Fruit fly (Drosophila melanogaster) whole organism, embryonic: ENCODE measurements around the gene PpD6.

Source experiments
- Bdp1 ChIP-seq: fragments of 200-800 bp; sonication (Bioruptor generic); optimal IDR thresholded peaks from 3 replicates; lab custom pipeline; 2016; ENCODE audit warnings: missing biosample characterization, missing genetic modification characterization
- CG10274 ChIP-seq: fragments of 200-800 bp; sonication (Bioruptor generic); optimal IDR thresholded peaks from 3 replicates; lab custom pipeline; 2017; ENCODE audit warnings: missing biosample characterization, mild to moderate bottlenecking, missing genetic modification characterization
- CG11398 ChIP-seq: fragments of 200-800 bp; sonication (Bioruptor generic); optimal IDR thresholded peaks from 2 replicates; lab custom pipeline; 2016; ENCODE audit warnings: missing biosample characterization, missing genetic modification characterization
- CG11695 ChIP-seq: fragments of 200-800 bp; sonication (Bioruptor generic); IDR thresholded peaks from 3 replicates; pipeline ENCODE4 v1.3.6; 2022; ENCODE audit warnings: missing biosample characterization, missing genetic modification characterization
- CG11723 ChIP-seq: fragments of 200-800 bp; sonication (Bioruptor generic); optimal IDR thresholded peaks from 2 replicates; lab custom pipeline; 2017; ENCODE audit warnings: missing biosample characterization, mild to moderate bottlenecking, missing genetic modification characterization
- CG12155 ChIP-seq: fragments of 200-800 bp; sonication (Bioruptor generic); optimal IDR thresholded peaks from 3 replicates; lab custom pipeline; 2016; ENCODE audit warnings: missing biosample characterization, missing genetic modification characterization
- CG12769 ChIP-seq: fragments of 200-800 bp; sonication (Bioruptor generic); optimal IDR thresholded peaks from 2 replicates; lab custom pipeline; 2019; ENCODE audit warnings: missing biosample characterization, mild to moderate bottlenecking, missing genetic modification characterization, moderate library complexity
- CG12942 ChIP-seq: fragments of 200-800 bp; sonication (Bioruptor generic); optimal IDR thresholded peaks from 3 replicates; lab custom pipeline; 2016; ENCODE audit warnings: missing biosample characterization, missing genetic modification characterization
- CG17186 ChIP-seq: fragments of 200-800 bp; sonication (Bioruptor generic); optimal IDR thresholded peaks from 3 replicates; lab custom pipeline; 2017; ENCODE audit warnings: missing biosample characterization, missing genetic modification reagents, missing genetic modification characterization
- CG1832 ChIP-seq: fragments of 200-800 bp; sonication (Bioruptor generic); optimal IDR thresholded peaks from 2 replicates; lab custom pipeline; 2017; ENCODE audit warnings: missing biosample characterization, mild to moderate bottlenecking, missing genetic modification characterization, inconsistent platforms
- CG2199 ChIP-seq: fragments of 200-800 bp; sonication (Bioruptor generic); IDR thresholded peaks from 3 replicates; pipeline ENCODE4 v1.3.6; 2022; ENCODE audit warnings: missing biosample characterization, missing genetic modification characterization
- CG31388 ChIP-seq: fragments of 200-800 bp; sonication (Bioruptor generic); optimal IDR thresholded peaks from 2 replicates; lab custom pipeline; 2016; ENCODE audit warnings: missing biosample characterization, missing genetic modification characterization
- CG3163 ChIP-seq: fragments of 200-800 bp; sonication (Bioruptor generic); optimal IDR thresholded peaks from 3 replicates; lab custom pipeline; 2016; ENCODE audit warnings: missing biosample characterization, missing genetic modification characterization
- CG34422 ChIP-seq: fragments of 200-800 bp; sonication (Bioruptor generic); IDR thresholded peaks from 3 replicates; pipeline ENCODE4 v1.3.6; 2022; ENCODE audit warnings: missing biosample characterization, missing genetic modification characterization
- CG3995 ChIP-seq: fragments of 200-800 bp; sonication (Bioruptor generic); optimal IDR thresholded peaks from 3 replicates; lab custom pipeline; 2016; ENCODE audit warnings: missing biosample characterization, missing genetic modification characterization
- CG4360 ChIP-seq: fragments of 200-800 bp; sonication (Bioruptor generic); IDR thresholded peaks from 2 replicates; pipeline ENCODE4 v1.3.6; 2022; ENCODE audit warnings: missing biosample characterization, missing genetic modification characterization
- CG5953 ChIP-seq: fragments of 200-800 bp; sonication (Bioruptor generic); IDR thresholded peaks from 2 replicates; pipeline ENCODE4 v1.3.6; 2022; ENCODE audit warnings: missing biosample characterization, missing genetic modification characterization
- CG6689 ChIP-seq: fragments of 200-800 bp; sonication (Bioruptor generic); IDR thresholded peaks from 2 replicates; pipeline ENCODE4 v1.3.6; 2022; ENCODE audit warnings: missing biosample characterization, missing genetic modification characterization
- CG6813 ChIP-seq: fragments of 200-800 bp; sonication (Bioruptor generic); optimal IDR thresholded peaks from 2 replicates; lab custom pipeline; 2017; ENCODE audit warnings: missing biosample characterization, missing genetic modification characterization, mild to moderate bottlenecking, moderate library complexity, missing genetic modification reagents
- CG9437 ChIP-seq: fragments of 200-800 bp; sonication (Bioruptor generic); optimal IDR thresholded peaks from 2 replicates; lab custom pipeline; 2018; ENCODE audit warnings: missing biosample characterization, mild to moderate bottlenecking, missing genetic modification characterization
- CG9727 ChIP-seq: fragments of 200-800 bp; sonication (Bioruptor generic); optimal IDR thresholded peaks from 3 replicates; lab custom pipeline; 2017; ENCODE audit warnings: missing biosample characterization, mild to moderate bottlenecking, missing genetic modification characterization
- Chrac-16 ChIP-seq: fragments of 200-800 bp; sonication (Bioruptor generic); optimal IDR thresholded peaks from 3 replicates; lab custom pipeline; 2016; ENCODE audit warnings: missing biosample characterization, missing genetic modification characterization
- Dek ChIP-seq: fragments of 200-800 bp; sonication (Bioruptor generic); optimal IDR thresholded peaks from 3 replicates; lab custom pipeline; 2019; ENCODE audit warnings: missing biosample characterization, mild to moderate bottlenecking, missing genetic modification characterization, moderate library complexity
- Dip2 ChIP-seq: fragments of 200-800 bp; sonication (Bioruptor generic); IDR thresholded peaks from 2 replicates; pipeline ENCODE4 v1.3.6; 2022; ENCODE audit warnings: missing biosample characterization, missing genetic modification characterization
- Dll ChIP-seq: fragments of 200-800 bp; sonication (Bioruptor generic); IDR thresholded peaks from 4 replicates; pipeline ENCODE4 v1.3.6; 2022; ENCODE audit warnings: missing biosample characterization, missing genetic modification characterization; ENCODE audit not compliant: partially characterized antibody
- Doc3 ChIP-seq: fragments of 200-800 bp; sonication (Bioruptor generic); IDR thresholded peaks from 3 replicates; pipeline ENCODE4 v1.3.6; 2022; ENCODE audit warnings: missing biosample characterization, missing genetic modification characterization; ENCODE audit not compliant: partially characterized antibody
- Fer2 ChIP-seq: fragments of 200-800 bp; sonication (Bioruptor generic); optimal IDR thresholded peaks from 2 replicates; lab custom pipeline; 2018; ENCODE audit warnings: missing biosample characterization, mild to moderate bottlenecking, missing genetic modification characterization, moderate library complexity
- HLH3B ChIP-seq: fragments of 200-800 bp; sonication (Bioruptor generic); IDR thresholded peaks from 2 replicates; pipeline ENCODE4 v1.3.6; 2022; ENCODE audit warnings: missing biosample characterization, missing genetic modification characterization
- Lpt ChIP-seq: fragments of >200 bp; optimal IDR thresholded peaks from 2 replicates; lab custom pipeline; 2018; ENCODE audit warnings: missing biosample characterization, missing genetic modification characterization
- NK7.1 ChIP-seq: fragments of 200-800 bp; sonication (Bioruptor generic); optimal IDR thresholded peaks from 3 replicates; lab custom pipeline; 2016; ENCODE audit warnings: missing biosample characterization, missing genetic modification characterization
- Nf-YA ChIP-seq: fragments of 200-800 bp; sonication (Bioruptor generic); IDR thresholded peaks from 2 replicates; pipeline ENCODE4 v1.3.6; 2022; ENCODE audit warnings: missing biosample characterization, missing genetic modification characterization
- Oli ChIP-seq: fragments of 200-800 bp; sonication (Bioruptor generic); optimal IDR thresholded peaks from 2 replicates; lab custom pipeline; 2018; ENCODE audit warnings: missing biosample characterization, mild to moderate bottlenecking, missing genetic modification characterization, moderate library complexity
- PHDP ChIP-seq: fragments of 200-800 bp; sonication (Bioruptor generic); optimal IDR thresholded peaks from 3 replicates; lab custom pipeline; 2018; ENCODE audit warnings: missing biosample characterization, mild to moderate bottlenecking, missing genetic modification characterization, moderate library complexity
- ara ChIP-seq: fragments of 200-800 bp; sonication (Bioruptor generic); IDR thresholded peaks from 2 replicates; pipeline ENCODE4 v1.3.6; 2022; ENCODE audit warnings: missing biosample characterization, missing genetic modification characterization
- cas ChIP-seq: fragments of 200-800 bp; sonication (Bioruptor generic); IDR thresholded peaks from 2 replicates; pipeline ENCODE4 v1.3.6; 2022; ENCODE audit warnings: missing biosample characterization, missing genetic modification characterization
- crp ChIP-seq, 2 experiments: fragments of 200-800 bp; sonication (Bioruptor generic); optimal IDR thresholded peaks; 2 replicates in 1 of 2; 3 replicates in 1 of 2; lab custom pipeline; 2017; ENCODE audit warnings: missing biosample characterization in 2 of 2, missing genetic modification characterization in 2 of 2, mild to moderate bottlenecking in 1 of 2, moderate library complexity in 1 of 2
- danr ChIP-seq: fragments of 200-800 bp; sonication (Bioruptor generic); IDR thresholded peaks from 2 replicates; pipeline ENCODE4 v1.3.6; 2022; ENCODE audit warnings: missing biosample characterization, missing genetic modification characterization
- dm ChIP-seq: fragments of 200-800 bp; sonication (Bioruptor generic); optimal IDR thresholded peaks from 3 replicates; lab custom pipeline; 2016; ENCODE audit warnings: missing biosample characterization, missing genetic modification characterization
- gsb-n ChIP-seq: fragments of 200-800 bp; sonication (Bioruptor generic); optimal IDR thresholded peaks from 3 replicates; lab custom pipeline; 2018; ENCODE audit warnings: missing biosample characterization, mild to moderate bottlenecking, missing genetic modification characterization
- odd ChIP-seq: fragments of 200-800 bp; sonication (Bioruptor generic); optimal IDR thresholded peaks from 2 replicates; lab custom pipeline; 2017; ENCODE audit warnings: missing biosample characterization, mild to moderate bottlenecking, missing genetic modification characterization
- onecut ChIP-seq: fragments of 200-800 bp; sonication (Bioruptor generic); IDR thresholded peaks from 2 replicates; pipeline ENCODE4 v1.3.6; 2022; ENCODE audit warnings: missing biosample characterization, missing genetic modification characterization
- p53 ChIP-seq: fragments of 200-800 bp; sonication (Bioruptor generic); optimal IDR thresholded peaks from 2 replicates; lab custom pipeline; 2016; ENCODE audit warnings: missing biosample characterization, missing genetic modification characterization
- ro ChIP-seq: fragments of 200-800 bp; sonication (Bioruptor generic); IDR thresholded peaks from 2 replicates; pipeline ENCODE4 v1.3.6; 2022; ENCODE audit warnings: missing biosample characterization, missing genetic modification characterization
- scrt ChIP-seq: fragments of 200-800 bp; sonication (Bioruptor generic); optimal IDR thresholded peaks from 2 replicates; lab custom pipeline; 2018; ENCODE audit warnings: missing biosample characterization, mild to moderate bottlenecking, missing genetic modification characterization, moderate library complexity
- shn ChIP-seq: fragments of 200-800 bp; sonication (Bioruptor generic); optimal IDR thresholded peaks from 3 replicates; lab custom pipeline; 2016; ENCODE audit warnings: missing biosample characterization, missing genetic modification characterization
- sisA ChIP-seq: fragments of 200-800 bp; sonication (Bioruptor generic); IDR thresholded peaks from 2 replicates; pipeline ENCODE4 v1.3.6; 2022; ENCODE audit warnings: missing biosample characterization, missing genetic modification characterization
- sob ChIP-seq: fragments of 200-800 bp; sonication (Bioruptor generic); IDR thresholded peaks from 2 replicates; pipeline ENCODE4 v1.3.6; 2022; ENCODE audit warnings: missing biosample characterization, missing genetic modification characterization
- ssp ChIP-seq: fragments of 200-800 bp; sonication (Bioruptor generic); IDR thresholded peaks from 2 replicates; pipeline ENCODE4 v1.3.6; 2022; ENCODE audit warnings: missing biosample characterization, missing genetic modification characterization
- tna ChIP-seq: fragments of 200-800 bp; sonication (Bioruptor generic); IDR thresholded peaks from 2 replicates; pipeline ENCODE4 v1.3.6; 2022; ENCODE audit warnings: missing biosample characterization, missing genetic modification characterization; ENCODE audit not compliant: partially characterized antibody
- trh ChIP-seq: fragments of 200-800 bp; sonication (Bioruptor generic); optimal IDR thresholded peaks from 2 replicates; lab custom pipeline; 2016; ENCODE audit warnings: missing biosample characterization, missing genetic modification characterization
- vfl ChIP-seq: fragments of 200-800 bp; sonication (Bioruptor generic); optimal IDR thresholded peaks from 2 replicates; lab custom pipeline; 2016; ENCODE audit warnings: missing biosample characterization, missing genetic modification characterization
- zf30C ChIP-seq: fragments of 200-800 bp; sonication (Bioruptor generic); optimal IDR thresholded peaks from 3 replicates; lab custom pipeline; 2018; ENCODE audit warnings: missing biosample characterization, mild to moderate bottlenecking, missing genetic modification characterization

Gene PpD6

dm6 chr2L:3124500-3124977 is 15.1 kb downstream of the PpD6 start (continued):
- TF ChIP-seq Fer2 (no peak), ara (GFP tag; lab: Robert Waterston, UW) (no peak), CG1832 (GFP tag; lab: Kevin White, UChicago) (no peak), sob (GFP tag; lab: Robert Waterston, UW) (no peak), Nf-YA (no peak), Dip2 (GFP tag; lab: Robert Waterston, UW) (no peak), Oli (tag; lab: Kevin White, UChicago) (no peak), vfl (no peak), CG12769 (no peak), CG9727 (no peak), shn (GFP tag; lab: Kevin White, UChicago) (no peak), CG10274 (no peak), p53 (GFP tag; lab: Kevin White, UChicago) (no peak), CG6813 (GFP tag; lab: Kevin White, UChicago) (no peak), onecut (GFP tag; lab: Robert Waterston, UW) (no peak), tna (GFP tag; lab: Robert Waterston, UW) (0 out of 2 replicates have a peak, but pooled peaks have one; percentile 12), CG4360 (GFP tag; lab: Robert Waterston, UW) (no peak), trh (GFP tag; lab: Kevin White, UChicago) (no peak), CG34422 (GFP tag; lab: Robert Waterston, UW) (no peak), zf30C (GFP tag; lab: Kevin White, UChicago) (no peak), CG17186 (GFP tag; lab: Kevin White, UChicago) (no peak), gsb-n (tag; lab: Kevin White, UChicago) (no peak), Chrac-16 (GFP tag; lab: Kevin White, UChicago) (no peak), CG11398 (GFP tag; lab: Kevin White, UChicago) (no peak), Dek (tag; lab: Kevin White, UChicago) (no peak), Lpt (GFP tag; lab: Kevin White, UChicago) (no peak), CG5953 (GFP tag; lab: Robert Waterston, UW) (no peak), Doc3 (GFP tag; lab: Robert Waterston, UW) (no peak), cas (GFP tag; lab: Robert Waterston, UW) (no peak), Dll (GFP tag; lab: Robert Waterston, UW) (no peak), CG6689 (GFP tag; lab: Robert Waterston, UW) (no peak), CG12155 (GFP tag; lab: Kevin White, UChicago) (no peak), dm (no peak), danr (no peak), HLH3B (GFP tag; lab: Robert Waterston, UW) (no peak), Bdp1 (GFP tag; lab: Kevin White, UChicago) (no peak), odd (no peak), PHDP (tag; lab: Kevin White, UChicago) (no peak), CG11723 (GFP tag; lab: Kevin White, UChicago) (no peak), scrt (GFP tag; lab: Kevin White, UChicago) (no peak), CG2199 (GFP tag; lab: Robert Waterston, UW) (no peak), NK7.1 (no peak), CG11695 (GFP tag; lab: Robert Waterston, UW) (no peak), CG12942 (GFP tag; lab: Kevin White, UChicago) (no peak), sisA (GFP tag; lab: Robert Waterston, UW) (no peak), CG31388 (GFP tag; lab: Kevin White, UChicago) (no peak), CG3995 (GFP tag; lab: Kevin White, UChicago) (no peak), crp (GFP tag; optimal IDR thresholded peaks at IDR 0.05; lab: Kevin White, UChicago) (peak in 1 of 2 experiments; percentile 67), CG9437 (GFP tag; lab: Kevin White, UChicago) (no peak), CG3163 (GFP tag; lab: Kevin White, UChicago) (no peak), ssp (no peak), ro (GFP tag; lab: Robert Waterston, UW) (no peak)
